Fruit fly (Drosophila melanogaster) whole organism, pupa: ENCODE results near the gene PIG-S.

Experiments used
- CG10348 ChIP-seq: fragments of 200-800 bp; sonication (Bioruptor generic); IDR thresholded peaks from 2 replicates; pipeline ENCODE4 v1.3.6; 2022; ENCODE audit warnings: missing biosample characterization, missing genetic modification characterization
- CG12605 ChIP-seq: fragments of 200-800 bp; sonication (Bioruptor generic); IDR thresholded peaks from 2 replicates; pipeline ENCODE4 v1.3.6; 2022; ENCODE audit warnings: missing biosample characterization, missing genetic modification characterization
- CG13204 ChIP-seq: fragments of 200-800 bp; sonication (Bioruptor generic); optimal IDR thresholded peaks from 2 replicates; lab custom pipeline; 2018; ENCODE audit warnings: missing biosample characterization, mild to moderate bottlenecking, missing genetic modification characterization, moderate library complexity
- CG14655 ChIP-seq: fragments of 200-800 bp; sonication (Bioruptor generic); optimal IDR thresholded peaks from 3 replicates; lab custom pipeline; 2017; ENCODE audit warnings: mild to moderate bottlenecking, missing biosample characterization, missing genetic modification reagents, missing genetic modification characterization
- CG15710 ChIP-seq: fragments of 200-800 bp; sonication (Bioruptor generic); optimal IDR thresholded peaks from 2 replicates; lab custom pipeline; 2018; ENCODE audit warnings: missing biosample characterization, mild to moderate bottlenecking, missing genetic modification characterization, moderate library complexity
- CG17806 ChIP-seq: fragments of 200-800 bp; sonication (Bioruptor generic); optimal IDR thresholded peaks from 2 replicates; lab custom pipeline; 2018; ENCODE audit warnings: missing biosample characterization, mild to moderate bottlenecking, missing genetic modification characterization, moderate library complexity
- CG32121 ChIP-seq: fragments of 200-800 bp; sonication (Bioruptor generic); IDR thresholded peaks from 2 replicates; pipeline ENCODE4 v1.3.6; 2022; ENCODE audit warnings: missing biosample characterization, missing genetic modification characterization
- CG34367 ChIP-seq: fragments of 200-800 bp; sonication (Bioruptor generic); optimal IDR thresholded peaks from 2 replicates; lab custom pipeline; 2018; ENCODE audit warnings: missing biosample characterization, mild to moderate bottlenecking, missing genetic modification characterization
- CG4496 ChIP-seq: fragments of 200-800 bp; sonication (Bioruptor generic); IDR thresholded peaks from 3 replicates; pipeline ENCODE4 v1.3.6; 2022; ENCODE audit warnings: missing biosample characterization, missing genetic modification characterization
- CG8159 ChIP-seq: fragments of 200-800 bp; sonication (Bioruptor generic); optimal IDR thresholded peaks from 3 replicates; lab custom pipeline; 2018; ENCODE audit warnings: missing biosample characterization, mild to moderate bottlenecking, missing genetic modification characterization, moderate library complexity
- CG8301 ChIP-seq: fragments of 200-800 bp; sonication (Bioruptor generic); optimal IDR thresholded peaks from 2 replicates; lab custom pipeline; 2018; ENCODE audit warnings: missing biosample characterization, mild to moderate bottlenecking, missing genetic modification characterization
- CG9948 ChIP-seq: fragments of 200-800 bp; sonication (Bioruptor generic); optimal IDR thresholded peaks from 2 replicates; lab custom pipeline; 2018; ENCODE audit warnings: missing biosample characterization, mild to moderate bottlenecking, missing genetic modification characterization, moderate library complexity
- D1 ChIP-seq: fragments of 200-800 bp; sonication (Bioruptor generic); optimal IDR thresholded peaks from 2 replicates; lab custom pipeline; 2018; ENCODE audit warnings: missing biosample characterization, mild to moderate bottlenecking, missing genetic modification characterization, moderate library complexity
- EcR ChIP-seq: fragments of 200-800 bp; sonication (Bioruptor generic); optimal IDR thresholded peaks from 3 replicates; lab custom pipeline; 2019; ENCODE audit warnings: missing biosample characterization, missing genetic modification characterization, mild to moderate bottlenecking, moderate library complexity, missing genetic modification reagents
- Ets98B ChIP-seq: fragments of 200-800 bp; sonication (Bioruptor generic); IDR thresholded peaks from 2 replicates; pipeline ENCODE4 v1.3.6; 2022; ENCODE audit warnings: missing biosample characterization, missing genetic modification characterization
- Pif1A ChIP-seq: fragments of 200-800 bp; sonication (Bioruptor generic); optimal IDR thresholded peaks from 3 replicates; lab custom pipeline; 2016; ENCODE audit warnings: missing biosample characterization, missing genetic modification characterization
- Pif1B ChIP-seq: fragments of 200-800 bp; sonication (Bioruptor generic); optimal IDR thresholded peaks from 3 replicates; lab custom pipeline; 2016; ENCODE audit warnings: missing biosample characterization, missing genetic modification characterization
- Snoo ChIP-seq: fragments of 200-800 bp; sonication (Bioruptor generic); optimal IDR thresholded peaks from 3 replicates; lab custom pipeline; 2017; ENCODE audit warnings: missing biosample characterization, mild to moderate bottlenecking, missing genetic modification characterization, inconsistent platforms
- fd96Ca ChIP-seq: fragments of 200-800 bp; sonication (Bioruptor generic); IDR thresholded peaks from 3 replicates; pipeline ENCODE4 v1.3.6; 2022; ENCODE audit warnings: missing biosample characterization, missing genetic modification characterization
- gl ChIP-seq: fragments of 200-800 bp; sonication (Bioruptor generic); optimal IDR thresholded peaks from 2 replicates; lab custom pipeline; 2018; ENCODE audit warnings: missing biosample characterization, mild to moderate bottlenecking, missing genetic modification characterization
- rn ChIP-seq: fragments of 200-800 bp; sonication (Bioruptor generic); IDR thresholded peaks from 2 replicates; pipeline ENCODE4 v1.3.6; 2022; ENCODE audit warnings: missing biosample characterization, missing genetic modification characterization

PIG-S gene

dm6 chr3R:24875939-24876842, 41.5 kb downstream of the PIG-S start, which contains the start of gene CG3744:
TSS of gene CG3744 (minus strand) at chr3R:24876654.
- TF ChIP-seq CG8301 (tag; lab: Kevin White, UChicago) (peak; percentile 74), CG13204 (GFP tag; lab: Kevin White, UChicago) (peak; percentile 70), Pif1B (GFP tag; lab: Kevin White, UChicago) (peak; percentile 66), gl (peak; percentile 8), CG10348 (GFP tag; lab: Robert Waterston, UW) (peak; percentile 67), Ets98B (peak; percentile 94), Snoo (tag; lab: Kevin White, UChicago) (peak; percentile 83), CG32121 (peak; percentile 90), CG4496 (GFP tag; lab: Robert Waterston, UW) (peak; percentile 95), D1 (tag; lab: Kevin White, UChicago) (no peak), Pif1A (GFP tag; lab: Kevin White, UChicago) (no peak), rn (GFP tag; lab: Robert Waterston, UW) (peak; percentile 76), CG9948 (tag; lab: Kevin White, UChicago) (peak; percentile 75), CG34367 (tag; lab: Kevin White, UChicago) (peak; percentile 64), CG15710 (tag; lab: Kevin White, UChicago) (peak; percentile 81), CG12605 (GFP tag; lab: Robert Waterston, UW) (peak; percentile 54; the same call in 1 of the 2 replicates), CG17806 (tag; lab: Kevin White, UChicago) (peak; percentile 81), EcR (GFP tag; lab: Kevin White, UChicago) (no peak), CG14655 (GFP tag; lab: Kevin White, UChicago) (no peak), CG8159 (tag; lab: Kevin White, UChicago) (peak; percentile 80), fd96Ca (GFP tag; lab: Robert Waterston, UW) (peak; percentile 93)

dm6 chr3R:24870389-24871048, 47.1 kb downstream of the PIG-S start, which contains the start of gene CycB3:
TSS of gene CycB3 (minus strand) at chr3R:24870816.
- TF ChIP-seq CG32121: no peak
- TF ChIP-seq CG34367 (tag; lab: Kevin White, UChicago): no peak
- no peak for TF ChIP-seq CG10348 (GFP tag; lab: Robert Waterston, UW)
- TF ChIP-seq D1 (tag; lab: Kevin White, UChicago): no peak
- no peak for TF ChIP-seq CG8159 (tag; lab: Kevin White, UChicago)
- TF ChIP-seq CG15710 (tag; lab: Kevin White, UChicago): no peak
- peak; percentile 33 for TF ChIP-seq Snoo (tag; lab: Kevin White, UChicago)
- TF ChIP-seq CG8301 (tag; lab: Kevin White, UChicago): no peak
- TF ChIP-seq Pif1B (GFP tag; lab: Kevin White, UChicago): no peak
- no peak for TF ChIP-seq CG9948 (tag; lab: Kevin White, UChicago)
- no peak for TF ChIP-seq Pif1A (GFP tag; lab: Kevin White, UChicago)
- no peak for TF ChIP-seq fd96Ca (GFP tag; lab: Robert Waterston, UW)
- TF ChIP-seq CG13204 (GFP tag; lab: Kevin White, UChicago): peak; percentile 14
- TF ChIP-seq Ets98B: no peak
- no peak for TF ChIP-seq CG12605 (GFP tag; lab: Robert Waterston, UW)
- TF ChIP-seq rn (GFP tag; lab: Robert Waterston, UW): no peak
- TF ChIP-seq gl: peak; percentile 10
- TF ChIP-seq CG14655 (GFP tag; lab: Kevin White, UChicago): no peak
- TF ChIP-seq EcR (GFP tag; lab: Kevin White, UChicago): peak; percentile 2
- no peak for TF ChIP-seq CG4496 (GFP tag; lab: Robert Waterston, UW)
- TF ChIP-seq CG17806 (tag; lab: Kevin White, UChicago): no peak
- TF ChIP-seq, all 21 proteins: peak for 4

- TF ChIP-seq CG9948 (tag; lab: Kevin White, UChicago): no peak
- TF ChIP-seq, all 21 proteins: peak for 0
These were observed 49.7 kb downstream of the PIG-S start for dm6 chr3R:24867956-24868355.

dm6 chr3R:24866976-24867375, 50.7 kb downstream of the PIG-S start:
- TF ChIP-seq Snoo (tag; lab: Kevin White, UChicago) (no peak), CG32121 (no peak), CG13204 (GFP tag; lab: Kevin White, UChicago) (no peak), Pif1B (GFP tag; lab: Kevin White, UChicago) (no peak), rn (GFP tag; lab: Robert Waterston, UW) (no peak), CG8301 (tag; lab: Kevin White, UChicago) (no peak), CG14655 (GFP tag; lab: Kevin White, UChicago) (no peak), CG9948 (tag; lab: Kevin White, UChicago) (no peak), CG15710 (tag; lab: Kevin White, UChicago) (no peak), CG10348 (GFP tag; lab: Robert Waterston, UW) (no peak)
